Worm (Caenorhabditis elegans) whole organism, midembryonic: Measurements from ENCODE around the gene spot-1.

ENCODE experiments used
- T22C8.4 ChIP-seq: fragments of 200-800 bp; sonication (Bioruptor generic); IDR thresholded peaks from 2 replicates; pipeline ENCODE4 v1.3.6; 2022; ENCODE audit warnings: missing genetic modification characterization, missing compliant biosample characterization
- cog-1 ChIP-seq: sonication (generic microtip); optimal IDR thresholded peaks from 2 replicates; lab custom pipeline; 2016; ENCODE audit warnings: missing genetic modification characterization, missing compliant biosample characterization
- flt-1 ChIP-seq: fragments of 200-800 bp; sonication (Bioruptor generic); IDR thresholded peaks from 2 replicates; pipeline ENCODE4 v1.3.6; 2022; ENCODE audit warnings: missing genetic modification characterization, missing compliant biosample characterization
- klf-2 ChIP-seq: fragments of 200-800 bp; sonication (Bioruptor generic); conservative IDR thresholded peaks from 2 replicates; pipeline ENCODE4 v1.3.6; 2022; ENCODE audit warnings: missing genetic modification reagents, missing genetic modification characterization, missing compliant biosample characterization
- med-1 ChIP-seq: sonication (generic microtip); optimal IDR thresholded peaks from 2 replicates; lab custom pipeline; 2017; ENCODE audit warnings: missing genetic modification characterization, mild to moderate bottlenecking, missing compliant biosample characterization, antibody characterized with exemption, missing genetic modification reagents; ENCODE audit not compliant: insufficient read depth
- ref-1 ChIP-seq: fragments of 200-800 bp; sonication (Bioruptor generic); conservative IDR thresholded peaks from 2 replicates; pipeline ENCODE4 v1.3.6; 2022; ENCODE audit warnings: missing genetic modification reagents, missing genetic modification characterization, missing compliant biosample characterization
- ztf-23 ChIP-seq: fragments of 200-800 bp; sonication (Bioruptor generic); IDR thresholded peaks from 2 replicates; pipeline ENCODE4 v1.3.6; 2022; ENCODE audit warnings: missing genetic modification reagents, missing genetic modification characterization, missing compliant biosample characterization
- ztf-29 ChIP-seq: fragments of 200-800 bp; sonication (Bioruptor generic); IDR thresholded peaks from 2 replicates; pipeline ENCODE4 v1.3.6; 2022; ENCODE audit warnings: missing genetic modification reagents, missing genetic modification characterization, missing compliant biosample characterization

ce11 chrIII:7290462-7290861 is 13.4 kb upstream of the spot-1 start, which contains the start of gene algn-11:
- TF ChIP-seq ztf-23 (no peak), klf-2 (GFP tag; lab: Robert Waterston, UW) (no peak), T22C8.4 (GFP tag; lab: Robert Waterston, UW) (no peak), ztf-29 (GFP tag; lab: Robert Waterston, UW) (no peak), cog-1 (tag; lab: Kevin White, UChicago) (no peak), med-1 (GFP tag; lab: Kevin White, UChicago) (no peak), flt-1 (GFP tag; lab: Robert Waterston, UW) (no peak), ref-1 (GFP tag; lab: Robert Waterston, UW) (no peak)
